Worm (Caenorhabditis elegans) whole organism, L1 larva: ENCODE measurements around the gene hlh-11.

ENCODE experiments used
- C16A3.4 ChIP-seq: fragments of 150-350 bp; optimal IDR thresholded peaks from 2 replicates; lab custom pipeline; 2014; ENCODE audit warnings: missing biosample characterization, missing genetic modification characterization
- aha-1 ChIP-seq: fragments of 150-350 bp; optimal IDR thresholded peaks from 2 replicates; lab custom pipeline; 2014; ENCODE audit warnings: missing biosample characterization, missing genetic modification characterization
- aly-2 ChIP-seq: fragments of 150-350 bp; optimal IDR thresholded peaks from 2 replicates; lab custom pipeline; 2014; ENCODE audit warnings: missing biosample characterization, missing genetic modification characterization
- blmp-1 ChIP-seq: fragments of 150-350 bp; optimal IDR thresholded peaks from 2 replicates; lab custom pipeline; 2014; ENCODE audit warnings: missing biosample characterization, missing genetic modification characterization
- ceh-8 ChIP-seq: fragments of 200-800 bp; sonication (Bioruptor generic); optimal IDR thresholded peaks from 2 replicates; lab custom pipeline; 2018; ENCODE audit warnings: mild to moderate bottlenecking, missing genetic modification characterization, moderate library complexity, missing compliant biosample characterization
- ceh-88 ChIP-seq: fragments of 200-800 bp; sonication (Bioruptor generic); IDR thresholded peaks from 2 replicates; pipeline ENCODE4 v1.3.6; 2022; ENCODE audit warnings: missing genetic modification characterization, missing compliant biosample characterization
- dpl-1 ChIP-seq, 3 experiments: fragments of 150-350 bp in 2 of 3; sonication (generic microtip) in 1 of 3; optimal IDR thresholded peaks; 2 replicates each; lab custom pipeline; 2014 to 2017; ENCODE audit warnings: missing biosample characterization in 3 of 3, missing genetic modification characterization in 3 of 3, missing genetic modification reagents in 3 of 3
- efl-1 ChIP-seq, 4 experiments: fragments of 150-350 bp; optimal IDR thresholded peaks in 3 of 4; peaks in 1 of 4; 1 replicate in 1 of 4; 2 replicates in 3 of 4; lab custom pipeline; 2014; ENCODE audit warnings: missing biosample characterization in 2 of 4, missing genetic modification characterization in 2 of 4, missing genetic modification reagents in 2 of 4
- efl-3 ChIP-seq: fragments of 200-800 bp; sonication (Bioruptor generic); optimal IDR thresholded peaks from 2 replicates; lab custom pipeline; 2018; ENCODE audit warnings: mild to moderate bottlenecking, missing genetic modification characterization, missing compliant biosample characterization
- egl-13 ChIP-seq: sonication (generic microtip); optimal IDR thresholded peaks from 2 replicates; lab custom pipeline; 2016; ENCODE audit warnings: missing genotype, missing genetic modification reagents, missing genetic modification characterization, missing compliant biosample characterization
- elt-2 ChIP-seq: sonication (generic microtip); optimal IDR thresholded peaks from 2 replicates; lab custom pipeline; 2016; ENCODE audit warnings: missing genetic modification characterization, mild to moderate bottlenecking, inconsistent platforms, missing compliant biosample characterization, missing genetic modification reagents
- fkh-4 ChIP-seq: sonication (generic microtip); optimal IDR thresholded peaks from 2 replicates; lab custom pipeline; 2016; ENCODE audit warnings: missing compliant biosample characterization, missing genetic modification characterization, borderline replicate concordance
- fkh-8 ChIP-seq: sonication (generic microtip); optimal IDR thresholded peaks from 2 replicates; lab custom pipeline; 2016; ENCODE audit warnings: mild to moderate bottlenecking, missing genetic modification characterization, missing compliant biosample characterization
- fos-1 ChIP-seq: fragments of 150-350 bp; optimal IDR thresholded peaks from 2 replicates; lab custom pipeline; 2014; ENCODE audit warnings: missing biosample characterization, missing genetic modification characterization
- irx-1 ChIP-seq: sonication (generic microtip); optimal IDR thresholded peaks from 2 replicates; lab custom pipeline; 2016; ENCODE audit warnings: missing genetic modification characterization, missing compliant biosample characterization
- lin-13 ChIP-seq: fragments of 150-350 bp; optimal IDR thresholded peaks from 2 replicates; lab custom pipeline; 2014; ENCODE audit warnings: missing biosample characterization, missing genetic modification reagents, missing genetic modification characterization
- lin-14 ChIP-seq: fragments of 200-800 bp; sonication (Bioruptor generic); optimal IDR thresholded peaks from 2 replicates; lab custom pipeline; 2018; ENCODE audit warnings: mild to moderate bottlenecking, missing genetic modification characterization, moderate library complexity, missing compliant biosample characterization
- lin-39 ChIP-seq: fragments of 150-350 bp; optimal IDR thresholded peaks from 2 replicates; lab custom pipeline; 2014; ENCODE audit warnings: missing biosample characterization, missing genetic modification reagents, missing genetic modification characterization
- lsy-2 ChIP-seq, 2 experiments: fragments of 150-350 bp; optimal IDR thresholded peaks; 2 replicates each; lab custom pipeline; 2014; ENCODE audit warnings: missing biosample characterization in 2 of 2, missing genetic modification characterization in 2 of 2
- mab-9 ChIP-seq: fragments of 200-800 bp; sonication (Bioruptor generic); IDR thresholded peaks from 2 replicates; pipeline ENCODE4 v1.3.6; 2022; ENCODE audit warnings: missing genetic modification reagents, missing genetic modification characterization, missing compliant biosample characterization
- mef-2 ChIP-seq: fragments of 150-350 bp; optimal IDR thresholded peaks from 2 replicates; lab custom pipeline; 2014; ENCODE audit warnings: missing biosample characterization, missing genetic modification characterization
- mep-1 ChIP-seq: fragments of 150-350 bp; optimal IDR thresholded peaks from 2 replicates; lab custom pipeline; 2014; ENCODE audit warnings: missing biosample characterization, missing genetic modification characterization
- nhr-12 ChIP-seq: sonication (generic microtip); optimal IDR thresholded peaks from 2 replicates; lab custom pipeline; 2017; ENCODE audit warnings: missing biosample characterization, missing genetic modification characterization
- nhr-19 ChIP-seq: fragments of 200-800 bp; sonication (Bioruptor generic); conservative IDR thresholded peaks from 2 replicates; pipeline ENCODE4 v1.3.6; 2022; ENCODE audit warnings: missing genetic modification characterization, missing compliant biosample characterization
- nhr-20 ChIP-seq: sonication (generic microtip); optimal IDR thresholded peaks from 2 replicates; lab custom pipeline; 2016; ENCODE audit warnings: mild to moderate bottlenecking, missing genetic modification characterization, missing compliant biosample characterization
- nhr-28 ChIP-seq: fragments of 150-350 bp; optimal IDR thresholded peaks from 2 replicates; lab custom pipeline; 2014; ENCODE audit warnings: missing biosample characterization, missing genetic modification characterization
- nhr-47 ChIP-seq: sonication (generic microtip); optimal IDR thresholded peaks from 2 replicates; lab custom pipeline; 2016; ENCODE audit warnings: mild to moderate bottlenecking, missing genetic modification characterization, moderate library complexity, missing compliant biosample characterization
- nhr-77 ChIP-seq: fragments of 150-350 bp; optimal IDR thresholded peaks from 2 replicates; lab custom pipeline; 2014; ENCODE audit warnings: missing biosample characterization, missing genetic modification characterization
- nhr-85 ChIP-seq: sonication (generic microtip); peaks from one replicate; lab custom pipeline; 2016; ENCODE audit warnings: missing genetic modification characterization, inconsistent platforms, missing compliant biosample characterization
- pag-3 ChIP-seq: sonication (generic microtip); optimal IDR thresholded peaks from 2 replicates; lab custom pipeline; 2017; ENCODE audit warnings: missing genetic modification characterization, mild to moderate bottlenecking, missing compliant biosample characterization, antibody characterized with exemption, borderline replicate concordance; ENCODE audit not compliant: insufficient read depth
- rnt-1 ChIP-seq: sonication (generic microtip); optimal IDR thresholded peaks from 2 replicates; lab custom pipeline; 2016; ENCODE audit warnings: mild to moderate bottlenecking, missing genetic modification characterization, moderate library complexity, missing compliant biosample characterization
- skn-1 ChIP-seq: fragments of 150-350 bp; optimal IDR thresholded peaks from 2 replicates; lab custom pipeline; 2014; ENCODE audit warnings: missing biosample characterization, missing genetic modification characterization
- sox-4 ChIP-seq: sonication (generic microtip); optimal IDR thresholded peaks from 2 replicates; lab custom pipeline; 2016; ENCODE audit warnings: missing genetic modification characterization, missing compliant biosample characterization
- sup-37 ChIP-seq: fragments of 200-800 bp; sonication (Bioruptor generic); optimal IDR thresholded peaks from 2 replicates; lab custom pipeline; 2018; ENCODE audit warnings: mild to moderate bottlenecking, missing genetic modification characterization, missing compliant biosample characterization
- tbx-2 ChIP-seq: sonication (generic microtip); optimal IDR thresholded peaks from 2 replicates; lab custom pipeline; 2016; ENCODE audit warnings: missing genetic modification characterization, missing compliant biosample characterization
- unc-130 ChIP-seq: fragments of 150-350 bp; optimal IDR thresholded peaks from 2 replicates; lab custom pipeline; 2017; ENCODE audit warnings: missing biosample characterization, missing genetic modification characterization, inconsistent platforms
- unc-30 ChIP-seq: sonication (generic microtip); optimal IDR thresholded peaks from 2 replicates; lab custom pipeline; 2017; ENCODE audit warnings: missing biosample characterization, missing genetic modification characterization
- unc-86 ChIP-seq: sonication (generic microtip); optimal IDR thresholded peaks from 2 replicates; lab custom pipeline; 2016; ENCODE audit warnings: missing genetic modification characterization, missing compliant biosample characterization
- zag-1 ChIP-seq: fragments of 150-350 bp; optimal IDR thresholded peaks from 2 replicates; lab custom pipeline; 2014; ENCODE audit warnings: missing biosample characterization, missing genetic modification characterization
- zip-4 ChIP-seq: fragments of 200-800 bp; sonication (Bioruptor generic); optimal IDR thresholded peaks from 2 replicates; lab custom pipeline; 2018; ENCODE audit warnings: mild to moderate bottlenecking, missing genetic modification characterization, moderate library complexity, missing compliant biosample characterization
- ztf-4 ChIP-seq: fragments of 150-350 bp; optimal IDR thresholded peaks from 2 replicates; lab custom pipeline; 2014; ENCODE audit warnings: missing biosample characterization, missing genetic modification characterization

The hlh-11 gene

ce11 chrIII:9631117-9631655 lies 11.7 kb downstream of the hlh-11 start, which contains the start of gene ubc-7 (continued):
- TF ChIP-seq blmp-1 (tag; lab: Kevin White, UChicago) (peak; percentile 99), aha-1 (peak; percentile 28), nhr-77 (peak; percentile 79), egl-13 (tag; lab: Kevin White, UChicago) (peak; percentile 53), lin-39 (peak; percentile 76), nhr-12 (peak; percentile 2), nhr-19 (peak; percentile 85), sup-37 (GFP tag; lab: Kevin White, UChicago) (no peak), zag-1 (tag; lab: Kevin White, UChicago) (no peak), C16A3.4 (tag; lab: Kevin White, UChicago) (peak; percentile 85), unc-30 (tag; lab: Kevin White, UChicago) (no peak), rnt-1 (tag; lab: Kevin White, UChicago) (peak; percentile 81), sox-4 (peak; percentile 51), zip-4 (no peak), lin-13 (GFP tag; lab: Kevin White, UChicago) (peak; percentile 73), mep-1 (tag; lab: Kevin White, UChicago) (peak; percentile 88), tbx-2 (peak; percentile 85), nhr-20 (tag; lab: Kevin White, UChicago) (peak; percentile 87), unc-86 (peak; percentile 74), nhr-28 (no peak), fkh-4 (no peak), ztf-4 (tag; lab: Kevin White, UChicago) (peak; percentile 56), mef-2 (tag; lab: Kevin White, UChicago) (no peak), nhr-85 (tag; lab: Kevin White, UChicago) (peak; percentile 86), dpl-1 (GFP tag; optimal IDR thresholded peaks at IDR 0.05; lab: Kevin White, UChicago) (peak; percentile 98 to 99 (median 99)), ceh-88 (GFP tag; lab: Robert Waterston, UW) (peak; percentile 57), nhr-47 (peak; percentile 89), mab-9 (GFP tag; lab: Robert Waterston, UW) (no peak), irx-1 (peak; percentile 67), efl-3 (GFP tag; lab: Kevin White, UChicago) (no peak), aly-2 (tag; lab: Kevin White, UChicago) (peak; percentile 15), unc-130 (peak; percentile 88), fkh-8 (tag; lab: Kevin White, UChicago) (peak; percentile 78), fos-1 (tag; lab: Kevin White, UChicago) (peak; percentile 63), pag-3 (tag; lab: Kevin White, UChicago) (no peak), elt-2 (tag; lab: Kevin White, UChicago) (peak; percentile 38), skn-1 (tag; lab: Kevin White, UChicago) (peak; percentile 93), lin-14 (GFP tag; lab: Kevin White, UChicago) (peak; percentile 76), lsy-2 (tag; optimal IDR thresholded peaks at IDR 0.05; lab: Kevin White, UChicago) (peak; percentile 91 to 94)
- TF ChIP-seq, all 84 proteins: peak for 53

ce11 chrIII:9637016-9637415 lies 17.5 kb downstream of the hlh-11 start, which contains the start of gene gei-13:
Gene gei-13, minus strand, starts transcription at chrIII:9637116.
- TF ChIP-seq ceh-8 (no peak), efl-1 (optimal IDR thresholded peaks at IDR 0.05; lab: Kevin White, UChicago) (no peak), efl-1 (GFP tag; optimal IDR thresholded peaks at IDR 0.05 in 1 of 2; lab: Kevin White, UChicago) (peak in 1 of 2 experiments; percentile 78)
